Fruit fly (Drosophila melanogaster) whole organism, adult: ENCODE measurements around the gene sina.

Source experiments
- CG12768 ChIP-seq: fragments of 200-800 bp; sonication (Bioruptor generic); optimal IDR thresholded peaks from 2 replicates; lab custom pipeline; 2017; ENCODE audit warnings: missing biosample characterization, missing genetic modification characterization, mild to moderate bottlenecking, moderate library complexity, missing genetic modification reagents
- CG7101 ChIP-seq: fragments of 200-800 bp; sonication (Bioruptor generic); optimal IDR thresholded peaks from 2 replicates; lab custom pipeline; 2018; ENCODE audit warnings: missing biosample characterization, mild to moderate bottlenecking, missing genetic modification characterization, moderate library complexity
- Hr96 ChIP-seq: fragments of 200-800 bp; sonication (Bioruptor generic); optimal IDR thresholded peaks from 2 replicates; lab custom pipeline; 2016; ENCODE audit warnings: missing biosample characterization, missing genetic modification characterization

- TF ChIP-seq CG7101 (tag; lab: Kevin White, UChicago) = no peak
- TF ChIP-seq Hr96 (GFP tag; lab: Kevin White, UChicago) = no peak
- no peak for TF ChIP-seq CG12768 (GFP tag; lab: Kevin White, UChicago)
Measured at dm6 chr3L:16811908-16812307, 41.6 kb upstream of the sina start.
